Worm (Caenorhabditis elegans) whole organism, L4 larva: Measurements from ENCODE around the gene mdt-9.

ENCODE experiments used
- F10B5.3 ChIP-seq: sonication (generic microtip); optimal IDR thresholded peaks from 2 replicates; lab custom pipeline; 2016; ENCODE audit warnings: mild to moderate bottlenecking, missing genetic modification characterization, missing compliant biosample characterization
- F37D6.2 ChIP-seq: sonication (generic microtip); optimal IDR thresholded peaks from 2 replicates; lab custom pipeline; 2016; ENCODE audit warnings: mild to moderate bottlenecking, missing genetic modification characterization, missing compliant biosample characterization
- F44E2.7 ChIP-seq: fragments of 200-800 bp; sonication (Bioruptor generic); IDR thresholded peaks from 2 replicates; pipeline ENCODE4 v2.1.2; 2022; ENCODE audit warnings: missing genetic modification characterization, missing compliant biosample characterization
- R02D3.7 ChIP-seq: fragments of 150-350 bp; sonication (generic microtip); optimal IDR thresholded peaks from 3 replicates; lab custom pipeline; 2014; ENCODE audit warnings: missing biosample characterization, missing genetic modification characterization
- T20F7.1 ChIP-seq: fragments of 200-800 bp; sonication (Bioruptor generic); optimal IDR thresholded peaks from 2 replicates; lab custom pipeline; 2018; ENCODE audit warnings: mild to moderate bottlenecking, missing genetic modification characterization, missing compliant biosample characterization
- Y105C5A.15 ChIP-seq: fragments of 200-800 bp; sonication (Bioruptor generic); IDR thresholded peaks from 2 replicates; pipeline ENCODE4 v1.3.6; 2022; ENCODE audit warnings: missing genetic modification characterization, missing compliant biosample characterization
- Y48G9A.11 ChIP-seq: fragments of 200-800 bp; sonication (Bioruptor generic); IDR thresholded peaks from 2 replicates; pipeline ENCODE4 v1.3.6; 2022; ENCODE audit warnings: missing genetic modification reagents, missing genetic modification characterization, missing compliant biosample characterization
- Y5F2A.4 ChIP-seq: fragments of 200-800 bp; sonication (Bioruptor generic); optimal IDR thresholded peaks from 2 replicates; lab custom pipeline; 2018; ENCODE audit warnings: mild to moderate bottlenecking, missing genetic modification characterization, missing compliant biosample characterization
- Y75B8A.6 ChIP-seq: fragments of 200-800 bp; sonication (Bioruptor generic); IDR thresholded peaks from 2 replicates; pipeline ENCODE4 v1.3.6; 2022; ENCODE audit warnings: missing genetic modification reagents, missing genetic modification characterization, missing compliant biosample characterization
- ZK546.5 ChIP-seq, 2 experiments: sonication (generic microtip); optimal IDR thresholded peaks; 2 replicates each; lab custom pipeline; 2017; ENCODE audit warnings: missing biosample characterization in 2 of 2, missing genetic modification characterization in 2 of 2
- aha-1 ChIP-seq: fragments of 150-350 bp; peaks from one replicate; lab custom pipeline; 2014; ENCODE audit warnings: missing biosample characterization, missing genetic modification characterization
- aly-2 ChIP-seq: sonication (generic microtip); optimal IDR thresholded peaks from 2 replicates; lab custom pipeline; 2018; ENCODE audit warnings: missing biosample characterization, missing genetic modification characterization
- ama-1 ChIP-seq: fragments of 150-350 bp; optimal IDR thresholded peaks from 2 replicates; lab custom pipeline; 2014; ENCODE audit warnings: inconsistent platforms, mixed read lengths
- arid-1 ChIP-seq: fragments of 200-800 bp; sonication (Bioruptor generic); conservative IDR thresholded peaks from 2 replicates; pipeline ENCODE4 v1.3.6; 2022; ENCODE audit warnings: missing genetic modification reagents, missing genetic modification characterization, missing compliant biosample characterization
- ceh-28 ChIP-seq: fragments of 150-350 bp; optimal IDR thresholded peaks from 2 replicates; lab custom pipeline; 2014; ENCODE audit warnings: missing biosample characterization, missing genetic modification reagents, missing genetic modification characterization
- ceh-44 ChIP-seq: fragments of 200-800 bp; sonication (Bioruptor generic); IDR thresholded peaks from 2 replicates; pipeline ENCODE4 v1.3.6; 2022; ENCODE audit warnings: missing genetic modification reagents, missing genetic modification characterization, missing compliant biosample characterization
- ces-1 ChIP-seq: fragments of 150-350 bp; sonication (generic microtip); optimal IDR thresholded peaks from 4 replicates; lab custom pipeline; 2014; ENCODE audit warnings: missing biosample characterization, missing genetic modification reagents, missing genetic modification characterization
- ctbp-1 ChIP-seq: fragments of 200-800 bp; sonication (Bioruptor generic); IDR thresholded peaks from 2 replicates; pipeline ENCODE4 v1.3.6; 2022; ENCODE audit warnings: missing genetic modification reagents, missing genetic modification characterization, missing compliant biosample characterization
- daf-16 ChIP-seq, 3 experiments: sonication (generic microtip); optimal IDR thresholded peaks; 2 replicates each; lab custom pipeline; 2016 to 2017; ENCODE audit warnings: missing genetic modification characterization in 3 of 3, missing genetic modification reagents in 3 of 3, mild to moderate bottlenecking in 2 of 3, missing compliant biosample characterization in 2 of 3, missing biosample characterization in 1 of 3, moderate library complexity in 1 of 3
- daf-19 ChIP-seq: fragments of 200-800 bp; sonication (Bioruptor generic); conservative IDR thresholded peaks from 2 replicates; pipeline ENCODE4 v1.3.6; 2022; ENCODE audit warnings: missing genetic modification characterization, missing compliant biosample characterization
- dmd-9 ChIP-seq: fragments of 200-800 bp; sonication (Bioruptor generic); IDR thresholded peaks from 2 replicates; pipeline ENCODE4 v1.3.6; 2022; ENCODE audit warnings: missing genetic modification reagents, missing genetic modification characterization, missing compliant biosample characterization
- egl-27 ChIP-seq: sonication (generic microtip); optimal IDR thresholded peaks from 3 replicates; lab custom pipeline; 2017; ENCODE audit warnings: missing biosample characterization, missing genetic modification reagents, missing genetic modification characterization
- gei-8 ChIP-seq: fragments of 200-800 bp; sonication (Bioruptor generic); optimal IDR thresholded peaks from 2 replicates; lab custom pipeline; 2018; ENCODE audit warnings: mild to moderate bottlenecking, missing genetic modification characterization, missing compliant biosample characterization
- hif-1 ChIP-seq, 2 experiments: sonication (generic microtip); optimal IDR thresholded peaks; 2 replicates each; lab custom pipeline; 2016 to 2017; ENCODE audit warnings: missing compliant biosample characterization in 2 of 2, missing genetic modification characterization in 2 of 2, missing genetic modification reagents in 2 of 2, missing genotype in 2 of 2, mild to moderate bottlenecking in 1 of 2
- lin-13 ChIP-seq: fragments of 150-350 bp; optimal IDR thresholded peaks from 2 replicates; lab custom pipeline; 2014; ENCODE audit warnings: missing biosample characterization, missing genetic modification reagents, missing genetic modification characterization
- lsy-2 ChIP-seq, 2 experiments: fragments of 150-350 bp in 1 of 2; sonication (generic microtip) in 1 of 2; optimal IDR thresholded peaks; 2 replicates each; lab custom pipeline; 2014 to 2017; ENCODE audit warnings: missing biosample characterization in 2 of 2, missing genetic modification characterization in 2 of 2
- madf-9 ChIP-seq: fragments of 200-800 bp; sonication (Bioruptor generic); conservative IDR thresholded peaks from 2 replicates; pipeline ENCODE4 v1.3.6; 2022; ENCODE audit warnings: missing genetic modification reagents, missing genetic modification characterization, missing compliant biosample characterization
- mdl-1 ChIP-seq, 2 experiments: fragments of 150-350 bp in 1 of 2; sonication (generic microtip) in 1 of 2; optimal IDR thresholded peaks; 2 replicates each; lab custom pipeline; 2014 to 2017; ENCODE audit warnings: missing biosample characterization in 2 of 2, missing genetic modification characterization in 2 of 2
- mdt-29 ChIP-seq: fragments of 200-800 bp; sonication (Bioruptor generic); IDR thresholded peaks from 2 replicates; pipeline ENCODE4 v1.3.6; 2022; ENCODE audit warnings: missing genetic modification reagents, missing genetic modification characterization, missing compliant biosample characterization
- mep-1 ChIP-seq: fragments of 150-350 bp; sonication (generic microtip); optimal IDR thresholded peaks from 3 replicates; lab custom pipeline; 2014; ENCODE audit warnings: missing biosample characterization, missing genetic modification characterization
- mxl-2 ChIP-seq: fragments of 200-800 bp; sonication (Bioruptor generic); conservative IDR thresholded peaks from 2 replicates; pipeline ENCODE4 v1.3.6; 2022; ENCODE audit warnings: missing genetic modification reagents, missing genetic modification characterization, missing compliant biosample characterization
- nhr-10 ChIP-seq: fragments of 150-350 bp; optimal IDR thresholded peaks from 2 replicates; lab custom pipeline; 2014; ENCODE audit warnings: missing biosample characterization, missing genetic modification characterization
- nhr-11 ChIP-seq: fragments of 150-350 bp; optimal IDR thresholded peaks from 2 replicates; lab custom pipeline; 2014; ENCODE audit warnings: missing biosample characterization, missing genetic modification characterization
- nhr-28 ChIP-seq: fragments of 150-350 bp; optimal IDR thresholded peaks from 2 replicates; lab custom pipeline; 2014; ENCODE audit warnings: missing biosample characterization, missing genetic modification characterization
- nhr-41 ChIP-seq: fragments of 200-800 bp; sonication (Bioruptor generic); IDR thresholded peaks from 2 replicates; pipeline ENCODE4 v1.3.6; 2022; ENCODE audit warnings: missing genetic modification reagents, missing genetic modification characterization, missing compliant biosample characterization
- nhr-48 ChIP-seq: sonication (generic microtip); optimal IDR thresholded peaks from 2 replicates; lab custom pipeline; 2016; ENCODE audit warnings: mild to moderate bottlenecking, missing genetic modification characterization, missing compliant biosample characterization
- nhr-6 ChIP-seq: fragments of 150-350 bp; optimal IDR thresholded peaks from 2 replicates; lab custom pipeline; 2014; ENCODE audit warnings: missing biosample characterization, missing genetic modification characterization
- nhr-76 ChIP-seq: fragments of 150-350 bp; optimal IDR thresholded peaks from 2 replicates; lab custom pipeline; 2014; ENCODE audit warnings: missing biosample characterization, missing genetic modification characterization
- nhr-77 ChIP-seq: fragments of 150-350 bp; optimal IDR thresholded peaks from 2 replicates; lab custom pipeline; 2014; ENCODE audit warnings: missing biosample characterization, missing genetic modification characterization
- php-3 ChIP-seq: fragments of 200-800 bp; sonication (Bioruptor generic); IDR thresholded peaks from 2 replicates; pipeline ENCODE4 v1.3.6; 2022; ENCODE audit warnings: missing genetic modification reagents, missing genetic modification characterization, missing compliant biosample characterization
- pqm-1 ChIP-seq: sonication (generic microtip); optimal IDR thresholded peaks from 2 replicates; lab custom pipeline; 2017; ENCODE audit warnings: missing biosample characterization, missing genetic modification characterization
- sdz-12 ChIP-seq: fragments of 200-800 bp; sonication (Bioruptor generic); optimal IDR thresholded peaks from 2 replicates; lab custom pipeline; 2018; ENCODE audit warnings: mild to moderate bottlenecking, missing genetic modification characterization, missing compliant biosample characterization
- set-16 ChIP-seq: fragments of 200-800 bp; sonication (Bioruptor generic); IDR thresholded peaks from 2 replicates; pipeline ENCODE4 v1.3.6; 2022; ENCODE audit warnings: missing genetic modification reagents, missing genetic modification characterization, missing compliant biosample characterization
- spr-1 ChIP-seq: sonication (generic microtip); optimal IDR thresholded peaks from 2 replicates; lab custom pipeline; 2016; ENCODE audit warnings: mild to moderate bottlenecking, missing genetic modification characterization, missing compliant biosample characterization
- tra-1 ChIP-seq: fragments of 200-800 bp; sonication (Bioruptor generic); IDR thresholded peaks from 2 replicates; pipeline ENCODE4 v1.3.6; 2022; ENCODE audit warnings: missing genetic modification reagents, missing genetic modification characterization, missing compliant biosample characterization
- unc-39 ChIP-seq: sonication (generic microtip); optimal IDR thresholded peaks from 2 replicates; lab custom pipeline; 2017; ENCODE audit warnings: missing biosample characterization, missing genetic modification characterization
- unc-62 ChIP-seq, 3 experiments: fragments of 150-350 bp in 1 of 3; sonication (generic microtip); optimal IDR thresholded peaks in 2 of 3; peaks in 1 of 3; 1 replicate in 1 of 3; 2 replicates in 2 of 3; lab custom pipeline; 2014 to 2017; ENCODE audit warnings: missing biosample characterization in 3 of 3, missing genetic modification characterization in 3 of 3, missing genetic modification reagents in 3 of 3, missing genotype in 1 of 3
- zfp-2 ChIP-seq: sonication (generic microtip); optimal IDR thresholded peaks from 2 replicates; lab custom pipeline; 2016; ENCODE audit warnings: mild to moderate bottlenecking, missing genetic modification characterization, missing compliant biosample characterization
- zip-11 ChIP-seq: fragments of 200-800 bp; sonication (Bioruptor generic); IDR thresholded peaks from 2 replicates; pipeline ENCODE4 v1.3.6; 2022; ENCODE audit warnings: missing genetic modification characterization, missing compliant biosample characterization
- zip-2 ChIP-seq: fragments of 150-350 bp; optimal IDR thresholded peaks from 2 replicates; lab custom pipeline; 2014; ENCODE audit warnings: missing biosample characterization, missing genetic modification characterization
- ztf-11 ChIP-seq: fragments of 150-350 bp; optimal IDR thresholded peaks from 2 replicates; lab custom pipeline; 2014; ENCODE audit warnings: missing biosample characterization, missing genetic modification characterization

Gene mdt-9

ce11 chrIV:13390770-13391169, 4.6 kb downstream of the mdt-9 start:
- TF ChIP-seq nhr-41 (GFP tag; lab: Robert Waterston, UW) (no peak), F37D6.2 (tag; lab: Kevin White, UChicago) (no peak), nhr-28 (no peak), zfp-2 (no peak), unc-62 (GFP tag; optimal IDR thresholded peaks at IDR 0.05 in 1 of 2; lab: Kevin White, UChicago) (peak in 1 of 2 experiments; percentile 91), unc-62 (tag; optimal IDR thresholded peaks at IDR 0.05; lab: Kevin White, UChicago) (no peak), T20F7.1 (GFP tag; lab: Kevin White, UChicago) (no peak), hif-1 (tag; optimal IDR thresholded peaks at IDR 0.05; lab: Kevin White, UChicago) (no peak), mdl-1 (tag; optimal IDR thresholded peaks at IDR 0.05; lab: Kevin White, UChicago) (no peak), pqm-1 (tag; lab: Kevin White, UChicago) (no peak), lsy-2 (tag; optimal IDR thresholded peaks at IDR 0.05; lab: Kevin White, UChicago) (no peak), sdz-12 (GFP tag; lab: Kevin White, UChicago) (no peak), ctbp-1 (GFP tag; lab: Robert Waterston, UW) (0 out of 2 replicates have a peak, but pooled peaks have one; percentile 12), aha-1 (peak; percentile 84), gei-8 (GFP tag; lab: Kevin White, UChicago) (peak; percentile 35), spr-1 (tag; lab: Kevin White, UChicago) (no peak), nhr-77 (tag; lab: Kevin White, UChicago) (no peak), nhr-6 (tag; lab: Kevin White, UChicago) (no peak), F44E2.7 (GFP tag; lab: Robert Waterston, UW) (no peak), nhr-76 (no peak), Y48G9A.11 (GFP tag; lab: Robert Waterston, UW) (no peak), mxl-2 (GFP tag; lab: Robert Waterston, UW) (no peak), nhr-48 (tag; lab: Kevin White, UChicago) (no peak), Y75B8A.6 (GFP tag; lab: Robert Waterston, UW) (no peak), mdt-29 (GFP tag; lab: Robert Waterston, UW) (no peak), madf-9 (no peak), arid-1 (GFP tag; lab: Robert Waterston, UW) (no peak), F10B5.3 (tag; lab: Kevin White, UChicago) (no peak), mep-1 (tag; lab: Kevin White, UChicago) (no peak), ZK546.5 (tag; optimal IDR thresholded peaks at IDR 0.05; lab: Kevin White, UChicago) (no peak), lin-13 (no peak), egl-27 (tag; lab: Kevin White, UChicago) (no peak), php-3 (GFP tag; lab: Robert Waterston, UW) (no peak), unc-39 (tag; lab: Kevin White, UChicago) (no peak), nhr-10 (no peak), Y105C5A.15 (GFP tag; lab: Robert Waterston, UW) (no peak)

DNA sequence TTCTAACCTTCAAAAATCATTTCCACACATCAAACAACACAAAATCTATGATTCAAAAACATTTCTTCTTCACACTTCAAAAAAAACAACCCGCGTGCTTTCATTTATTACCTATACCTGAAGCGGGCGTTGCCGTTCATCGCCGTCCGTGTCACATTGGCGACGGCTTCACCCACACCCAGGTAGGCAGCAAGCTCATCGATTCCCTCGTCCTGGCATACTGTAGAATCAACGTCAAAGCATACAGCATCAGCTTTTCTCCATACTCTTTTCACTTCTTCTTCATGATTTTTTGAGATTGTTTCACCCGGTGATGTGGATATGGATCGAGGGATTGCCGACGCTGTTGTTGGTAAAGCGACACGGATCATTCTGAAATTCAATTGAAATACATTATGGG, 6.0 kb downstream of the mdt-9 start:
- no peak for TF ChIP-seq ztf-11
- TF ChIP-seq ama-1, result no peak
- TF ChIP-seq ceh-44 (GFP tag; lab: Robert Waterston, UW), result no peak
- no peak for TF ChIP-seq madf-9
- TF ChIP-seq aly-2 (tag; lab: Kevin White, UChicago), result no peak
- no peak for TF ChIP-seq T20F7.1 (GFP tag; lab: Kevin White, UChicago)
- no peak for TF ChIP-seq egl-27 (tag; lab: Kevin White, UChicago)
- no peak for TF ChIP-seq daf-19
- TF ChIP-seq Y48G9A.11 (GFP tag; lab: Robert Waterston, UW), result no peak
- no peak for TF ChIP-seq nhr-11 (tag; lab: Kevin White, UChicago)
- TF ChIP-seq F10B5.3 (tag; lab: Kevin White, UChicago), result no peak
- no peak for TF ChIP-seq ces-1 (GFP tag; lab: Kevin White, UChicago)
- no peak for TF ChIP-seq Y5F2A.4 (GFP tag; lab: Kevin White, UChicago)
- TF ChIP-seq daf-16 (GFP tag; optimal IDR thresholded peaks at IDR 0.05; lab: Kevin White, UChicago), result no peak
- no peak for TF ChIP-seq daf-16 (tag; optimal IDR thresholded peaks at IDR 0.05; lab: Kevin White, UChicago)
- TF ChIP-seq zip-2 (tag; lab: Kevin White, UChicago), result no peak
- TF ChIP-seq dmd-9 (GFP tag; lab: Robert Waterston, UW), result no peak
- TF ChIP-seq set-16, result peak; percentile 26; the same call in 1 of the 2 replicates
- no peak for TF ChIP-seq zip-11
- no peak for TF ChIP-seq tra-1 (GFP tag; lab: Robert Waterston, UW)
- no peak for TF ChIP-seq R02D3.7
- no peak for TF ChIP-seq php-3 (GFP tag; lab: Robert Waterston, UW)
- TF ChIP-seq lin-13, result no peak
- no peak for TF ChIP-seq F44E2.7 (GFP tag; lab: Robert Waterston, UW)
- TF ChIP-seq nhr-77 (tag; lab: Kevin White, UChicago), result no peak
- TF ChIP-seq ceh-28 (tag; lab: Kevin White, UChicago), result no peak
